Worm (Caenorhabditis elegans) whole organism, L1 larva: ENCODE data around the gene bbs-4.

Experiments
- C16A3.4 ChIP-seq: fragments of 150-350 bp; optimal IDR thresholded peaks from 2 replicates; lab custom pipeline; 2014; ENCODE audit warnings: missing biosample characterization, missing genetic modification characterization
- Y116A8C.19 ChIP-seq: sonication (generic microtip); optimal IDR thresholded peaks from 2 replicates; lab custom pipeline; 2016; ENCODE audit warnings: missing compliant biosample characterization, missing genetic modification characterization, borderline replicate concordance
- aha-1 ChIP-seq: fragments of 150-350 bp; optimal IDR thresholded peaks from 2 replicates; lab custom pipeline; 2014; ENCODE audit warnings: missing biosample characterization, missing genetic modification characterization
- alr-1 ChIP-seq: fragments of 200-800 bp; sonication (Bioruptor generic); optimal IDR thresholded peaks from 2 replicates; lab custom pipeline; 2018; ENCODE audit warnings: borderline replicate concordance, mild to moderate bottlenecking, missing genetic modification characterization, missing compliant biosample characterization
- ceh-63 ChIP-seq: fragments of 200-800 bp; sonication (Bioruptor generic); optimal IDR thresholded peaks from 2 replicates; lab custom pipeline; 2018; ENCODE audit warnings: mild to moderate bottlenecking, missing genetic modification characterization, missing compliant biosample characterization
- ceh-82 ChIP-seq, 3 experiments: fragments of 150-350 bp in 1 of 3; sonication (generic microtip) in 2 of 3; optimal IDR thresholded peaks; 2 replicates each; lab custom pipeline; 2014 to 2017; ENCODE audit warnings: missing biosample characterization in 3 of 3, missing genetic modification characterization in 3 of 3
- ces-1 ChIP-seq: fragments of 150-350 bp; optimal IDR thresholded peaks from 2 replicates; lab custom pipeline; 2014; ENCODE audit warnings: missing biosample characterization, missing genetic modification reagents, missing genetic modification characterization
- efl-1 ChIP-seq, 4 experiments: fragments of 150-350 bp; optimal IDR thresholded peaks in 3 of 4; peaks in 1 of 4; 1 replicate in 1 of 4; 2 replicates in 3 of 4; lab custom pipeline; 2014; ENCODE audit warnings: missing biosample characterization in 2 of 4, missing genetic modification characterization in 2 of 4, missing genetic modification reagents in 2 of 4
- egl-13 ChIP-seq: sonication (generic microtip); optimal IDR thresholded peaks from 2 replicates; lab custom pipeline; 2016; ENCODE audit warnings: missing genotype, missing genetic modification reagents, missing genetic modification characterization, missing compliant biosample characterization
- egl-27 ChIP-seq, 2 experiments: fragments of 150-350 bp in 1 of 2; sonication (generic microtip); optimal IDR thresholded peaks; 3 replicates each; lab custom pipeline; 2017 to 2018; ENCODE audit warnings: missing biosample characterization in 2 of 2, missing genetic modification characterization in 2 of 2, missing genetic modification reagents in 2 of 2
- fkh-8 ChIP-seq: sonication (generic microtip); optimal IDR thresholded peaks from 2 replicates; lab custom pipeline; 2016; ENCODE audit warnings: mild to moderate bottlenecking, missing genetic modification characterization, missing compliant biosample characterization
- fos-1 ChIP-seq: fragments of 150-350 bp; optimal IDR thresholded peaks from 2 replicates; lab custom pipeline; 2014; ENCODE audit warnings: missing biosample characterization, missing genetic modification characterization
- hlh-4 ChIP-seq: sonication (generic microtip); optimal IDR thresholded peaks from 2 replicates; lab custom pipeline; 2016; ENCODE audit warnings: mild to moderate bottlenecking, missing genetic modification characterization, missing compliant biosample characterization
- irx-1 ChIP-seq: sonication (generic microtip); optimal IDR thresholded peaks from 2 replicates; lab custom pipeline; 2016; ENCODE audit warnings: missing genetic modification characterization, missing compliant biosample characterization
- jun-1 ChIP-seq: fragments of 150-350 bp; optimal IDR thresholded peaks from 2 replicates; lab custom pipeline; 2014; ENCODE audit warnings: missing biosample characterization, missing genetic modification reagents, missing genetic modification characterization
- lin-13 ChIP-seq: fragments of 150-350 bp; optimal IDR thresholded peaks from 2 replicates; lab custom pipeline; 2014; ENCODE audit warnings: missing biosample characterization, missing genetic modification reagents, missing genetic modification characterization
- lin-15B ChIP-seq: fragments of 150-350 bp; sonication (generic microtip); optimal IDR thresholded peaks from 3 replicates; lab custom pipeline; 2014; ENCODE audit warnings: missing biosample characterization, missing genetic modification characterization
- lin-35 ChIP-seq, 2 experiments: fragments of 150-350 bp; optimal IDR thresholded peaks; 2 replicates each; lab custom pipeline; 2014; ENCODE audit warnings: missing biosample characterization in 2 of 2, missing genetic modification characterization in 2 of 2, missing genetic modification reagents in 2 of 2
- lsy-2 ChIP-seq, 2 experiments: fragments of 150-350 bp; optimal IDR thresholded peaks; 2 replicates each; lab custom pipeline; 2014; ENCODE audit warnings: missing biosample characterization in 2 of 2, missing genetic modification characterization in 2 of 2
- nhr-11 ChIP-seq: fragments of 150-350 bp; optimal IDR thresholded peaks from 2 replicates; lab custom pipeline; 2014; ENCODE audit warnings: missing biosample characterization, missing genetic modification characterization
- nhr-12 ChIP-seq: sonication (generic microtip); optimal IDR thresholded peaks from 2 replicates; lab custom pipeline; 2017; ENCODE audit warnings: missing biosample characterization, missing genetic modification characterization
- nhr-20 ChIP-seq: sonication (generic microtip); optimal IDR thresholded peaks from 2 replicates; lab custom pipeline; 2016; ENCODE audit warnings: mild to moderate bottlenecking, missing genetic modification characterization, missing compliant biosample characterization
- nhr-47 ChIP-seq: sonication (generic microtip); optimal IDR thresholded peaks from 2 replicates; lab custom pipeline; 2016; ENCODE audit warnings: mild to moderate bottlenecking, missing genetic modification characterization, moderate library complexity, missing compliant biosample characterization
- nhr-71 ChIP-seq: sonication (generic microtip); optimal IDR thresholded peaks from 2 replicates; lab custom pipeline; 2016; ENCODE audit warnings: mild to moderate bottlenecking, missing genetic modification characterization, moderate library complexity, missing compliant biosample characterization
- nhr-76 ChIP-seq: sonication (generic microtip); optimal IDR thresholded peaks from 2 replicates; lab custom pipeline; 2017; ENCODE audit warnings: missing biosample characterization, missing genetic modification characterization
- nhr-85 ChIP-seq: sonication (generic microtip); peaks from one replicate; lab custom pipeline; 2016; ENCODE audit warnings: missing genetic modification characterization, inconsistent platforms, missing compliant biosample characterization
- pag-3 ChIP-seq: sonication (generic microtip); optimal IDR thresholded peaks from 2 replicates; lab custom pipeline; 2017; ENCODE audit warnings: missing genetic modification characterization, mild to moderate bottlenecking, missing compliant biosample characterization, antibody characterized with exemption, borderline replicate concordance; ENCODE audit not compliant: insufficient read depth
- pax-3 ChIP-seq: fragments of 200-800 bp; sonication (Bioruptor generic); optimal IDR thresholded peaks from 2 replicates; lab custom pipeline; 2018; ENCODE audit warnings: mild to moderate bottlenecking, missing genetic modification characterization, moderate library complexity, missing compliant biosample characterization
- rnt-1 ChIP-seq: sonication (generic microtip); optimal IDR thresholded peaks from 2 replicates; lab custom pipeline; 2016; ENCODE audit warnings: mild to moderate bottlenecking, missing genetic modification characterization, moderate library complexity, missing compliant biosample characterization
- snpc-4 ChIP-seq: fragments of 150-350 bp; optimal IDR thresholded peaks from 2 replicates; lab custom pipeline; 2014; ENCODE audit warnings: missing biosample characterization, missing genetic modification characterization
- tbx-2 ChIP-seq: sonication (generic microtip); optimal IDR thresholded peaks from 2 replicates; lab custom pipeline; 2016; ENCODE audit warnings: missing genetic modification characterization, missing compliant biosample characterization
- unc-130 ChIP-seq: fragments of 150-350 bp; optimal IDR thresholded peaks from 2 replicates; lab custom pipeline; 2017; ENCODE audit warnings: missing biosample characterization, missing genetic modification characterization, inconsistent platforms
- unc-62 ChIP-seq: fragments of 150-350 bp; optimal IDR thresholded peaks from 2 replicates; lab custom pipeline; 2014; ENCODE audit warnings: missing biosample characterization, missing genetic modification reagents, missing genetic modification characterization
- vab-15 ChIP-seq: sonication (generic microtip); optimal IDR thresholded peaks from 2 replicates; lab custom pipeline; 2017; ENCODE audit warnings: missing genotype, mild to moderate bottlenecking, missing genetic modification characterization, missing compliant biosample characterization
- zip-4 ChIP-seq: fragments of 200-800 bp; sonication (Bioruptor generic); optimal IDR thresholded peaks from 2 replicates; lab custom pipeline; 2018; ENCODE audit warnings: mild to moderate bottlenecking, missing genetic modification characterization, moderate library complexity, missing compliant biosample characterization
- ztf-4 ChIP-seq: fragments of 150-350 bp; optimal IDR thresholded peaks from 2 replicates; lab custom pipeline; 2014; ENCODE audit warnings: missing biosample characterization, missing genetic modification characterization

bbs-4 gene

DNA sequence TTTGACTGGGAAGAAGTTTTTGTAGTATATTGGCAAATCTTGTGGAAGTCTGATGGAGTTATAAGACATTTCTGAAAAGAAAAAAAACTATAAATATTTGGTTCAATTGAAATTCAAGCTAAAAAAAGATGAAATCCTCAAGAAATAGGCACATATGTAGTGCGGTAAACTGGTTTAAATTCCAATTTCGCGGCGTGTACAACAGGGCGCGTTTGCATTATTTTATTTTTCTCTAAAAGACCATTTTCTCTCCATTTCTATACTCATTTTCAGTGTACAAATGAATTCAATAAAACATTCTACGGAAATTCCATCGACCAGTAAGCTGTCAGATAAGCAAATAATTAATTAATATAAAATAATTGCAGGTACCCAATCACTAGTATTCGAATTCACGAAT, 2.2 kb upstream of the bbs-4 start, which contains the start of the genes pri-1 and F58A4.6 (continued):
- TF ChIP-seq lin-13 (GFP tag; lab: Kevin White, UChicago) (no peak), C16A3.4 (tag; lab: Kevin White, UChicago) (peak; percentile 35), nhr-71 (tag; lab: Kevin White, UChicago) (peak; percentile 32), unc-62 (no peak), egl-13 (tag; lab: Kevin White, UChicago) (no peak), lin-15B (tag; lab: Kevin White, UChicago) (peak; percentile 32), lsy-2 (tag; optimal IDR thresholded peaks at IDR 0.05; lab: Kevin White, UChicago) (peak; percentile 28 to 76), aha-1 (no peak), fkh-8 (tag; lab: Kevin White, UChicago) (no peak), pax-3 (tag; lab: Kevin White, UChicago) (no peak), unc-130 (tag; lab: Kevin White, UChicago) (no peak), nhr-12 (tag; lab: Kevin White, UChicago) (no peak), lin-35 (GFP tag; optimal IDR thresholded peaks at IDR 0.05; lab: Kevin White, UChicago) (peak; percentile 82 to 94), ztf-4 (tag; lab: Kevin White, UChicago) (no peak), nhr-20 (tag; lab: Kevin White, UChicago) (peak; percentile 31), nhr-76 (tag; lab: Kevin White, UChicago) (no peak), vab-15 (tag; lab: Kevin White, UChicago) (no peak), nhr-47 (tag; lab: Kevin White, UChicago) (peak; percentile 24), egl-27 (tag; optimal IDR thresholded peaks at IDR 0.05; lab: Kevin White, UChicago) (no peak), ces-1 (GFP tag; lab: Kevin White, UChicago) (no peak), Y116A8C.19 (no peak), ceh-63 (GFP tag; lab: Kevin White, UChicago) (no peak), snpc-4 (tag; lab: Kevin White, UChicago) (no peak), tbx-2 (tag; lab: Kevin White, UChicago) (peak; percentile 19), irx-1 (tag; lab: Kevin White, UChicago) (no peak), zip-4 (GFP tag; lab: Kevin White, UChicago) (no peak)

DNA sequence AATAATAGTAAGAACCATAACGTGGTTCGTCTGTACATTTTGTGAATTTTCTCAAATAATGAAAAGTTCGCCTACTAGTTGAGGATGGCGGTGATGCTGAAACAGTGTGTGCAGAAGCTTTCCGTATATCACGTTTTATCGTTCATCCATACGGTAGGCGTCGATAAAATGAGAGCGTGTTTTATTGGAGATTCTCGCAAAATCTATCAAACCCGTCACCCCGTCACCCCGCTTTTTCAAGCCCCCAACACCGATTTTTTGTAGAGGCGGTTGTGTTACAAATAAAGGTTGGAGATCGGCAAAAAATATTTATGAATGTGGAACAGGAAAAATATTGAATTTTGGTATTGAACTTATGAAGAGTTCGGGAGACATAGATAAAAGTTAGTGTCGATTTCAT, 3.3 kb downstream of the bbs-4 start, which contains the start of gene clec-161:
TSS of gene clec-161 (minus strand) at position 101 of the 400 bp plus-strand sequence.
- TF ChIP-seq egl-13 (tag; lab: Kevin White, UChicago): no peak
- TF ChIP-seq unc-130 (tag; lab: Kevin White, UChicago): no peak
- no peak for TF ChIP-seq hlh-4 (tag; lab: Kevin White, UChicago)
- TF ChIP-seq fos-1 (tag; lab: Kevin White, UChicago): no peak
- no peak for TF ChIP-seq nhr-12 (tag; lab: Kevin White, UChicago)
- TF ChIP-seq alr-1 (tag; lab: Kevin White, UChicago): no peak
- no peak for TF ChIP-seq nhr-11 (tag; lab: Kevin White, UChicago)
- no peak for TF ChIP-seq rnt-1
- no peak for TF ChIP-seq nhr-85 (tag; lab: Kevin White, UChicago)
- no peak for TF ChIP-seq pag-3 (tag; lab: Kevin White, UChicago)
- no peak for TF ChIP-seq Y116A8C.19
- no peak for TF ChIP-seq jun-1 (tag; lab: Kevin White, UChicago)

DNA sequence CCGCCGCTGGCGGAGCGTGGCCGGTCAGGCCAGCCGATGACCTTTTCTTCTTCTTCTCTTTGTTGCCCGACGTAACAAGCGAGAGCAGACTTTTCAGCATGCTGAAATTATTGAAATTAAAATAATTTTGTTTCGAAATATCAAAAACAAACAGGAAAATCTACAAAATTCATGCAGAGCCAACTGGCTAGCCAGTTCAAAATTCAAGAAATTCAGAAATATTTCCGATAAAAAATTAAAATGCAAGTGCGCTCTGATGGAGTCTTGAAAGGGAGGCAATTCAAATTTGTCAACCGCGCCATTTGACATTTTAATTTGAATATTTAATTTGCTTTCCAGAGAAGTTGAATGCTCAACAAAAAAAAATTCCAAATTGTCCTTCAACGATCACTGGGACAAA, 11.4 kb downstream of the bbs-4 start, which contains the start of gene F58A4.2:
TSS of gene F58A4.2 (minus strand) at position 101 of the 400 bp plus-strand sequence.
- no peak for TF ChIP-seq jun-1 (tag; lab: Kevin White, UChicago)
- no peak for TF ChIP-seq ztf-4 (tag; lab: Kevin White, UChicago)
- TF ChIP-seq ceh-82 (tag; optimal IDR thresholded peaks at IDR 0.05; lab: Kevin White, UChicago): no peak
- peak in 1 of 2 experiments; percentile 79 for TF ChIP-seq efl-1 (optimal IDR thresholded peaks at IDR 0.05; lab: Kevin White, UChicago)
- peak in 1 of 2 experiments; percentile 19 for TF ChIP-seq efl-1 (GFP tag; optimal IDR thresholded peaks at IDR 0.05 in 1 of 2; lab: Kevin White, UChicago)
- no peak for TF ChIP-seq fos-1 (tag; lab: Kevin White, UChicago)
- TF ChIP-seq nhr-11 (tag; lab: Kevin White, UChicago): no peak
- TF ChIP-seq nhr-85 (tag; lab: Kevin White, UChicago): no peak
